Fruit fly (Drosophila melanogaster) whole organism, embryonic: ENCODE measurements around the gene CG13365.
A peak's percentile ranks its signal among the peaks of the same experiment; 100 is the strongest.

Experiments used
- Asciz ChIP-seq: fragments of 200-800 bp; sonication (Bioruptor generic); optimal IDR thresholded peaks from 2 replicates; lab custom pipeline; 2017; ENCODE audit warnings: missing biosample characterization, mild to moderate bottlenecking, missing genetic modification characterization, missing genetic modification reagents
- BEAF-32 ChIP-seq: fragments of 200-800 bp; sonication (Bioruptor generic); optimal IDR thresholded peaks from 3 replicates; lab custom pipeline; 2017; ENCODE audit warnings: missing biosample characterization, missing genetic modification characterization, mild to moderate bottlenecking, moderate library complexity, missing genetic modification reagents
- Bdp1 ChIP-seq: fragments of 200-800 bp; sonication (Bioruptor generic); optimal IDR thresholded peaks from 3 replicates; lab custom pipeline; 2016; ENCODE audit warnings: missing biosample characterization, missing genetic modification characterization
- CG10267 ChIP-seq: fragments of 200-800 bp; sonication (Bioruptor generic); optimal IDR thresholded peaks from 2 replicates; lab custom pipeline; 2018; ENCODE audit warnings: missing biosample characterization, mild to moderate bottlenecking, missing genetic modification characterization, moderate library complexity
- CG10979 ChIP-seq: fragments of 200-800 bp; sonication (Bioruptor generic); optimal IDR thresholded peaks from 2 replicates; lab custom pipeline; 2018; ENCODE audit warnings: missing biosample characterization, mild to moderate bottlenecking, missing genetic modification characterization, moderate library complexity
- CG12155 ChIP-seq: fragments of 200-800 bp; sonication (Bioruptor generic); optimal IDR thresholded peaks from 3 replicates; lab custom pipeline; 2016; ENCODE audit warnings: missing biosample characterization, missing genetic modification characterization
- CG13775 ChIP-seq: fragments of 200-800 bp; sonication (Bioruptor generic); optimal IDR thresholded peaks from 3 replicates; lab custom pipeline; 2017; ENCODE audit warnings: missing biosample characterization, mild to moderate bottlenecking, missing genetic modification characterization
- CG14014 ChIP-seq: fragments of 200-800 bp; sonication (Bioruptor generic); IDR thresholded peaks from 2 replicates; pipeline ENCODE4 v1.3.6; 2022; ENCODE audit warnings: missing biosample characterization, missing genetic modification characterization
- CG1603 ChIP-seq: fragments of 200-800 bp; sonication (Bioruptor generic); optimal IDR thresholded peaks from 2 replicates; lab custom pipeline; 2019; ENCODE audit warnings: missing biosample characterization, mild to moderate bottlenecking, missing genetic modification characterization, moderate library complexity
- CG17612 ChIP-seq: fragments of 200-800 bp; sonication (Bioruptor generic); IDR thresholded peaks from 2 replicates; pipeline ENCODE4 v1.3.6; 2022; ENCODE audit warnings: missing biosample characterization, missing genetic modification characterization
- CG1832 ChIP-seq: fragments of 200-800 bp; sonication (Bioruptor generic); optimal IDR thresholded peaks from 2 replicates; lab custom pipeline; 2017; ENCODE audit warnings: missing biosample characterization, mild to moderate bottlenecking, missing genetic modification characterization, inconsistent platforms
- CG2199 ChIP-seq: fragments of 200-800 bp; sonication (Bioruptor generic); IDR thresholded peaks from 3 replicates; pipeline ENCODE4 v1.3.6; 2022; ENCODE audit warnings: missing biosample characterization, missing genetic modification characterization
- CG2202 ChIP-seq: fragments of 200-800 bp; sonication (Bioruptor generic); optimal IDR thresholded peaks from 2 replicates; lab custom pipeline; 2018; ENCODE audit warnings: missing biosample characterization, mild to moderate bottlenecking, missing genetic modification characterization
- CG4617 ChIP-seq: fragments of 200-800 bp; sonication (Bioruptor generic); optimal IDR thresholded peaks from 3 replicates; lab custom pipeline; 2016; ENCODE audit warnings: missing biosample characterization, missing genetic modification characterization, borderline replicate concordance
- CG7372 ChIP-seq: fragments of 200-800 bp; sonication (Bioruptor generic); IDR thresholded peaks from 2 replicates; pipeline ENCODE4 v1.3.6; 2022; ENCODE audit warnings: missing biosample characterization, missing genetic modification characterization
- CG8478 ChIP-seq: fragments of >200 bp; optimal IDR thresholded peaks from 2 replicates; lab custom pipeline; 2018
- CG8924 ChIP-seq: fragments of 200-800 bp; optimal IDR thresholded peaks from 3 replicates; lab custom pipeline; 2019; ENCODE audit warnings: missing biosample characterization, mild to moderate bottlenecking, missing genetic modification characterization, moderate library complexity
- Dp ChIP-seq: fragments of 200-800 bp; sonication (Bioruptor generic); optimal IDR thresholded peaks from 2 replicates; lab custom pipeline; 2018; ENCODE audit warnings: missing biosample characterization, mild to moderate bottlenecking, missing genetic modification characterization, moderate library complexity
- E2f2 ChIP-seq: fragments of 200-800 bp; sonication (Bioruptor generic); IDR thresholded peaks from 2 replicates; pipeline ENCODE4 v1.3.6; 2022; ENCODE audit warnings: missing biosample characterization, missing genetic modification characterization
- Ets65A ChIP-seq: fragments of 200-800 bp; sonication (Bioruptor generic); peaks from one replicate; lab custom pipeline; 2016; ENCODE audit warnings: missing biosample characterization, missing genetic modification characterization
- Ets97D ChIP-seq: fragments of 200-800 bp; sonication (Bioruptor generic); optimal IDR thresholded peaks from 3 replicates; lab custom pipeline; 2016; ENCODE audit warnings: missing biosample characterization, missing genetic modification characterization
- HLH54F ChIP-seq: fragments of 200-800 bp; sonication (Bioruptor generic); optimal IDR thresholded peaks from 3 replicates; lab custom pipeline; 2016; ENCODE audit warnings: missing biosample characterization, missing genetic modification characterization
- Med ChIP-seq: fragments of 200-800 bp; sonication (Bioruptor generic); peaks from one replicate; lab custom pipeline; 2016; ENCODE audit warnings: missing biosample characterization, missing genetic modification characterization, mild to moderate bottlenecking, inconsistent platforms, moderate library complexity
- Mes4 ChIP-seq: fragments of 200-800 bp; sonication (Bioruptor generic); optimal IDR thresholded peaks from 2 replicates; lab custom pipeline; 2016; ENCODE audit warnings: missing biosample characterization, missing genetic modification characterization
- Myb ChIP-seq: fragments of 200-800 bp; sonication (Bioruptor generic); optimal IDR thresholded peaks from 2 replicates; lab custom pipeline; 2016; ENCODE audit warnings: missing biosample characterization, missing genetic modification characterization
- Opbp ChIP-seq: fragments of 200-800 bp; sonication (Bioruptor generic); IDR thresholded peaks from 3 replicates; pipeline ENCODE4 v1.3.6; 2022; ENCODE audit warnings: missing biosample characterization, missing genetic modification characterization; ENCODE audit not compliant: partially characterized antibody
- Pdp1 ChIP-seq, 2 experiments: fragments of 200-800 bp; sonication (Bioruptor generic); optimal IDR thresholded peaks; 3 replicates each; lab custom pipeline; 2016; ENCODE audit warnings: missing biosample characterization in 2 of 2, missing genetic modification characterization in 2 of 2, mild to moderate bottlenecking in 1 of 2, moderate library complexity in 1 of 2
- Trl ChIP-seq, 3 experiments: fragments of >200 bp in 2 of 3; fragments of 200-800 bp in 1 of 3; sonication (Bioruptor generic) in 1 of 3; optimal IDR thresholded peaks; 2 replicates in 1 of 3; 3 replicates in 2 of 3; lab custom pipeline; 2016 to 2017; ENCODE audit warnings: missing biosample characterization in 1 of 3, missing genetic modification characterization in 1 of 3
- Xrp1 ChIP-seq: fragments of 200-800 bp; sonication (Bioruptor generic); IDR thresholded peaks from 2 replicates; pipeline ENCODE4 v1.3.6; 2022; ENCODE audit warnings: missing biosample characterization, missing genetic modification characterization
- YL-1 ChIP-seq: fragments of 200-800 bp; sonication (Bioruptor generic); optimal IDR thresholded peaks from 3 replicates; lab custom pipeline; 2017; ENCODE audit warnings: missing biosample characterization, mild to moderate bottlenecking, missing genetic modification characterization
- bsh ChIP-seq, 2 experiments: fragments of 200-800 bp; sonication (Bioruptor generic); optimal IDR thresholded peaks; 2 replicates each; lab custom pipeline; 2017 to 2018; ENCODE audit warnings: mild to moderate bottlenecking in 2 of 2, missing biosample characterization in 2 of 2, missing genetic modification characterization in 2 of 2, moderate library complexity in 1 of 2
- cg ChIP-seq: fragments of 200-800 bp; sonication (Bioruptor generic); optimal IDR thresholded peaks from 3 replicates; lab custom pipeline; 2019; ENCODE audit warnings: missing biosample characterization, mild to moderate bottlenecking, missing genetic modification characterization, moderate library complexity
- ci ChIP-seq: fragments of 200-800 bp; sonication (Bioruptor generic); IDR thresholded peaks from 3 replicates; pipeline ENCODE4 v1.3.6; 2022; ENCODE audit warnings: missing biosample characterization, missing genetic modification characterization
- gcm ChIP-seq: fragments of 200-800 bp; sonication (Bioruptor generic); optimal IDR thresholded peaks from 2 replicates; lab custom pipeline; 2019; ENCODE audit warnings: missing biosample characterization, mild to moderate bottlenecking, missing genetic modification characterization, moderate library complexity
- gsb ChIP-seq: fragments of 200-800 bp; sonication (Bioruptor generic); IDR thresholded peaks from 2 replicates; pipeline ENCODE4 v1.3.6; 2022; ENCODE audit warnings: missing biosample characterization, missing genetic modification characterization
- phol ChIP-seq: fragments of 200-800 bp; sonication (Bioruptor generic); optimal IDR thresholded peaks from 3 replicates; lab custom pipeline; 2018; ENCODE audit warnings: missing biosample characterization, mild to moderate bottlenecking, missing genetic modification characterization, moderate library complexity
- pros ChIP-seq: fragments of 200-800 bp; sonication (Bioruptor generic); optimal IDR thresholded peaks from 3 replicates; lab custom pipeline; 2019; ENCODE audit warnings: missing biosample characterization, mild to moderate bottlenecking, missing genetic modification characterization, moderate library complexity
- sens ChIP-seq: fragments of 200-800 bp; sonication (Bioruptor generic); peaks from one replicate; lab custom pipeline; 2016; ENCODE audit warnings: missing biosample characterization, missing genetic modification characterization
- sob ChIP-seq: fragments of 200-800 bp; sonication (Bioruptor generic); IDR thresholded peaks from 2 replicates; pipeline ENCODE4 v1.3.6; 2022; ENCODE audit warnings: missing biosample characterization, missing genetic modification characterization
- stwl ChIP-seq: fragments of 200-800 bp; sonication (Bioruptor generic); optimal IDR thresholded peaks from 3 replicates; lab custom pipeline; 2018; ENCODE audit warnings: missing biosample characterization, mild to moderate bottlenecking, missing genetic modification characterization, moderate library complexity
- sug ChIP-seq: fragments of 200-800 bp; optimal IDR thresholded peaks from 2 replicates; lab custom pipeline; 2019; ENCODE audit warnings: missing biosample characterization, mild to moderate bottlenecking, missing genetic modification characterization, moderate library complexity
- tgo ChIP-seq: fragments of 200-800 bp; sonication (Bioruptor generic); IDR thresholded peaks from 3 replicates; pipeline ENCODE4 v1.3.6; 2022; ENCODE audit warnings: missing biosample characterization, missing genetic modification characterization
- trem ChIP-seq: fragments of 200-800 bp; optimal IDR thresholded peaks from 3 replicates; lab custom pipeline; 2019; ENCODE audit warnings: missing biosample characterization, mild to moderate bottlenecking, missing genetic modification characterization, moderate library complexity
- zf30C ChIP-seq: fragments of 200-800 bp; sonication (Bioruptor generic); optimal IDR thresholded peaks from 3 replicates; lab custom pipeline; 2018; ENCODE audit warnings: missing biosample characterization, mild to moderate bottlenecking, missing genetic modification characterization

Gene CG13365

dm6 chrX:616761-617476 is 4.1 kb downstream of the CG13365 start:
- TF ChIP-seq CG8924 (peak; percentile 44), stwl (tag; lab: Kevin White, UChicago) (peak; percentile 4), Xrp1 (GFP tag; lab: Robert Waterston, UW) (peak; percentile 28; the same call in 1 of the 2 replicates), Ets65A (peak; percentile 68), Ets97D (GFP tag; lab: Kevin White, UChicago) (peak; percentile 10), Bdp1 (GFP tag; lab: Kevin White, UChicago) (no peak), Mes4 (GFP tag; lab: Kevin White, UChicago) (no peak), pros (no peak), Pdp1 (GFP tag; optimal IDR thresholded peaks at IDR 0.05; lab: Kevin White, UChicago) (peak in 1 of 2 experiments; percentile 13), CG1832 (GFP tag; lab: Kevin White, UChicago) (peak; percentile 73), CG8478 (peak; percentile 78), CG10979 (tag; lab: Kevin White, UChicago) (no peak), CG14014 (no peak), sob (GFP tag; lab: Robert Waterston, UW) (no peak), ci (0 out of 3 replicates have a peak, but pooled peaks have one; percentile 14), gsb (GFP tag; lab: Robert Waterston, UW) (0 out of 2 replicates have a peak, but pooled peaks have one; percentile 10), CG7372 (GFP tag; lab: Robert Waterston, UW) (no peak), CG10267 (peak; percentile 82), tgo (no peak), phol (tag; lab: Kevin White, UChicago) (peak; percentile 59), CG12155 (GFP tag; lab: Kevin White, UChicago) (peak; percentile 9), zf30C (GFP tag; lab: Kevin White, UChicago) (no peak), bsh (GFP tag; optimal IDR thresholded peaks at IDR 0.05; lab: Kevin White, UChicago) (no peak), CG2202 (tag; lab: Kevin White, UChicago) (no peak), CG17612 (no peak), YL-1 (peak; percentile 56), sug (tag; lab: Kevin White, UChicago) (no peak), trem (tag; lab: Kevin White, UChicago) (peak; percentile 15), Myb (no peak), cg (GFP tag; lab: Kevin White, UChicago) (peak; percentile 87), HLH54F (GFP tag; lab: Kevin White, UChicago) (no peak), Opbp (no peak), Trl (optimal IDR thresholded peaks at IDR 0.05; lab: Kevin White, UChicago) (peak; percentile 7 to 53), Trl (GFP tag; optimal IDR thresholded peaks at IDR 0.05; lab: Kevin White, UChicago) (no peak), Med (peak; percentile 70), CG4617 (GFP tag; lab: Kevin White, UChicago) (peak; percentile 44), CG1603 (tag; lab: Kevin White, UChicago) (peak; percentile 33), CG13775 (GFP tag; lab: Kevin White, UChicago) (peak; percentile 49), gcm (GFP tag; lab: Kevin White, UChicago) (no peak), Asciz (GFP tag; lab: Kevin White, UChicago) (no peak), Dp (GFP tag; lab: Kevin White, UChicago) (peak; percentile 51), E2f2 (GFP tag; lab: Robert Waterston, UW) (peak; percentile 58), sens (GFP tag; lab: Kevin White, UChicago) (peak; percentile 88), CG2199 (0 out of 3 replicates have a peak, but pooled peaks have one; percentile 41), BEAF-32 (GFP tag; lab: Kevin White, UChicago) (no peak)
